Worm (Caenorhabditis elegans) whole organism, young adult: ENCODE results near the gene sknr-1.

Experiments used
- B0019.2 ChIP-seq: fragments of 200-800 bp; sonication (Bioruptor generic); conservative IDR thresholded peaks from 2 replicates; pipeline ENCODE4 v1.3.6; 2022; ENCODE audit warnings: missing genetic modification reagents, missing genetic modification characterization, missing compliant biosample characterization
- B0035.1 ChIP-seq: sonication (generic microtip); optimal IDR thresholded peaks from 2 replicates; lab custom pipeline; 2016; ENCODE audit warnings: missing genetic modification characterization, mild to moderate bottlenecking, missing compliant biosample characterization, missing genotype, missing genetic modification reagents
- B0261.1 ChIP-seq: sonication (generic microtip); optimal IDR thresholded peaks from 2 replicates; lab custom pipeline; 2016; ENCODE audit warnings: mild to moderate bottlenecking, missing genetic modification characterization, moderate library complexity, missing compliant biosample characterization
- D2030.7 ChIP-seq: fragments of 200-800 bp; sonication (Bioruptor generic); IDR thresholded peaks from 2 replicates; pipeline ENCODE4 v1.3.6; 2022; ENCODE audit warnings: missing genetic modification reagents, missing genetic modification characterization, missing compliant biosample characterization
- F10E7.11 ChIP-seq: sonication (generic microtip); optimal IDR thresholded peaks from 2 replicates; lab custom pipeline; 2017; ENCODE audit warnings: mild to moderate bottlenecking, missing genetic modification characterization, moderate library complexity, missing compliant biosample characterization
- F33H1.4 ChIP-seq: fragments of 200-800 bp; sonication (Bioruptor generic); IDR thresholded peaks from 2 replicates; pipeline ENCODE4 v1.3.6; 2022; ENCODE audit warnings: missing genetic modification reagents, missing genetic modification characterization, missing compliant biosample characterization
- F39B2.1 ChIP-seq: fragments of 200-800 bp; sonication (Bioruptor generic); IDR thresholded peaks from 2 replicates; pipeline ENCODE4 v1.3.6; 2022; ENCODE audit warnings: missing genetic modification reagents, missing genetic modification characterization, missing compliant biosample characterization
- K11D2.4 ChIP-seq: fragments of 200-800 bp; sonication (Bioruptor generic); IDR thresholded peaks from 2 replicates; pipeline ENCODE4 v1.3.6; 2022; ENCODE audit warnings: missing genetic modification reagents, missing genetic modification characterization, missing compliant biosample characterization
- K12H6.12 ChIP-seq: fragments of 200-800 bp; sonication (Bioruptor generic); optimal IDR thresholded peaks from 2 replicates; lab custom pipeline; 2018; ENCODE audit warnings: mild to moderate bottlenecking, missing genetic modification characterization, missing compliant biosample characterization
- T26A5.8 ChIP-seq: sonication (generic microtip); optimal IDR thresholded peaks from 2 replicates; lab custom pipeline; 2016; ENCODE audit warnings: missing genetic modification characterization, missing compliant biosample characterization
- Y53F4B.3 ChIP-seq: fragments of 200-800 bp; sonication (Bioruptor generic); IDR thresholded peaks from 2 replicates; pipeline ENCODE4 v1.3.6; 2022; ENCODE audit warnings: missing genetic modification reagents, missing genetic modification characterization, missing compliant biosample characterization
- Y95B8A.8 ChIP-seq: fragments of 200-800 bp; sonication (Bioruptor generic); IDR thresholded peaks from 2 replicates; pipeline ENCODE4 v1.3.6; 2022; ENCODE audit warnings: missing genetic modification reagents, missing genetic modification characterization, missing compliant biosample characterization
- aptf-2 ChIP-seq: fragments of 200-800 bp; sonication (Bioruptor generic); conservative IDR thresholded peaks from 2 replicates; pipeline ENCODE4 v1.3.6; 2022; ENCODE audit warnings: missing genetic modification reagents, missing genetic modification characterization, missing compliant biosample characterization
- athp-1 ChIP-seq: sonication (generic microtip); optimal IDR thresholded peaks from 2 replicates; lab custom pipeline; 2017; ENCODE audit warnings: mild to moderate bottlenecking, missing genetic modification characterization, missing compliant biosample characterization
- attf-3 ChIP-seq: fragments of 200-800 bp; sonication (Bioruptor generic); conservative IDR thresholded peaks from 2 replicates; pipeline ENCODE4 v1.3.6; 2022; ENCODE audit warnings: missing genetic modification reagents, missing genetic modification characterization, missing compliant biosample characterization
- bed-1 ChIP-seq: fragments of 200-800 bp; sonication (Bioruptor generic); IDR thresholded peaks from 2 replicates; pipeline ENCODE4 v1.3.6; 2022; ENCODE audit warnings: missing genetic modification reagents, missing genetic modification characterization, missing compliant biosample characterization
- ccch-3 ChIP-seq: fragments of 200-800 bp; sonication (Bioruptor generic); optimal IDR thresholded peaks from 2 replicates; lab custom pipeline; 2018; ENCODE audit warnings: mild to moderate bottlenecking, missing genetic modification characterization, missing compliant biosample characterization
- cebp-1 ChIP-seq, 2 experiments: fragments of 200-800 bp in 1 of 2; sonication (Bioruptor generic) in 1 of 2; sonication (generic microtip) in 1 of 2; IDR thresholded peaks in 1 of 2; optimal IDR thresholded peaks in 1 of 2; 2 replicates each; pipeline versions ENCODE4 v1.3.6 to Lab custom; 2017 to 2022; ENCODE audit warnings: missing compliant biosample characterization in 2 of 2, missing genetic modification characterization in 2 of 2, mild to moderate bottlenecking in 1 of 2, missing genetic modification reagents in 1 of 2, moderate library complexity in 1 of 2
- ceh-58 ChIP-seq: fragments of 200-800 bp; sonication (Bioruptor generic); IDR thresholded peaks from 2 replicates; pipeline ENCODE4 v1.3.6; 2022; ENCODE audit warnings: missing genetic modification characterization, missing compliant biosample characterization
- ceh-79 ChIP-seq: sonication (generic microtip); optimal IDR thresholded peaks from 2 replicates; lab custom pipeline; 2017; ENCODE audit warnings: mild to moderate bottlenecking, missing genetic modification characterization, missing compliant biosample characterization
- dpl-1 ChIP-seq: fragments of 150-350 bp; optimal IDR thresholded peaks from 2 replicates; lab custom pipeline; 2014; ENCODE audit warnings: missing biosample characterization, missing genetic modification reagents, missing genetic modification characterization
- efl-1 ChIP-seq: fragments of 150-350 bp; optimal IDR thresholded peaks from 2 replicates; lab custom pipeline; 2014; ENCODE audit warnings: missing biosample characterization, missing genetic modification reagents, missing genetic modification characterization
- egrh-3 ChIP-seq: fragments of 200-800 bp; sonication (Bioruptor generic); IDR thresholded peaks from 2 replicates; pipeline ENCODE4 v1.3.6; 2022; ENCODE audit warnings: missing genetic modification reagents, missing genetic modification characterization, missing compliant biosample characterization
- ekl-4 ChIP-seq: fragments of 200-800 bp; sonication (Bioruptor generic); IDR thresholded peaks from 2 replicates; pipeline ENCODE4 v1.3.6; 2022; ENCODE audit warnings: missing genetic modification reagents, missing genetic modification characterization, missing compliant biosample characterization
- hlh-12 ChIP-seq: sonication (generic microtip); optimal IDR thresholded peaks from 2 replicates; lab custom pipeline; 2016; ENCODE audit warnings: missing genetic modification characterization, missing compliant biosample characterization
- hmg-1.2 ChIP-seq: fragments of 200-800 bp; sonication (Bioruptor generic); IDR thresholded peaks from 2 replicates; pipeline ENCODE4 v1.3.6; 2022; ENCODE audit warnings: missing genetic modification reagents, missing genetic modification characterization, missing compliant biosample characterization
- hsf-1 ChIP-seq: fragments of 200-800 bp; sonication (Bioruptor generic); IDR thresholded peaks from 2 replicates; pipeline ENCODE4 v1.3.6; 2022; ENCODE audit warnings: missing genetic modification reagents, missing genetic modification characterization, missing compliant biosample characterization
- let-526 ChIP-seq: fragments of 200-800 bp; sonication (Bioruptor generic); IDR thresholded peaks from 2 replicates; pipeline ENCODE4 v1.3.6; 2022; ENCODE audit warnings: missing genetic modification reagents, missing genetic modification characterization, missing compliant biosample characterization
- let-607 ChIP-seq, 2 experiments: fragments of 200-800 bp in 1 of 2; sonication (Bioruptor generic) in 1 of 2; sonication (generic microtip) in 1 of 2; optimal IDR thresholded peaks; 2 replicates each; lab custom pipeline; 2016 to 2018; ENCODE audit warnings: mild to moderate bottlenecking in 2 of 2, missing compliant biosample characterization in 2 of 2, missing genetic modification characterization in 2 of 2, moderate library complexity in 2 of 2, missing genotype in 1 of 2
- lin-35 ChIP-seq, 3 experiments: fragments of 150-350 bp in 2 of 3; sonication (generic microtip) in 1 of 3; optimal IDR thresholded peaks; 2 replicates each; lab custom pipeline; 2014 to 2018; ENCODE audit warnings: missing biosample characterization in 3 of 3, missing genetic modification characterization in 3 of 3, missing genetic modification reagents in 3 of 3
- lin-40 ChIP-seq: sonication (generic microtip); optimal IDR thresholded peaks from 2 replicates; lab custom pipeline; 2016; ENCODE audit warnings: missing genetic modification characterization, mild to moderate bottlenecking, missing compliant biosample characterization, missing genotype, missing genetic modification reagents
- lsl-1 ChIP-seq: fragments of 200-800 bp; sonication (Bioruptor generic); optimal IDR thresholded peaks from 2 replicates; lab custom pipeline; 2018; ENCODE audit warnings: mild to moderate bottlenecking, missing genetic modification characterization, moderate library complexity, missing compliant biosample characterization
- madf-3 ChIP-seq: fragments of 200-800 bp; sonication (Bioruptor generic); IDR thresholded peaks from 2 replicates; pipeline ENCODE4 v1.3.6; 2022; ENCODE audit warnings: missing genetic modification reagents, missing genetic modification characterization, missing compliant biosample characterization
- madf-6 ChIP-seq: fragments of 200-800 bp; sonication (Bioruptor generic); IDR thresholded peaks from 2 replicates; pipeline ENCODE4 v1.3.6; 2022; ENCODE audit warnings: missing genetic modification reagents, missing genetic modification characterization, missing compliant biosample characterization
- madf-8 ChIP-seq: fragments of 200-800 bp; sonication (Bioruptor generic); conservative IDR thresholded peaks from 2 replicates; pipeline ENCODE4 v1.3.6; 2022; ENCODE audit warnings: missing genetic modification reagents, missing genetic modification characterization, missing compliant biosample characterization
- nhr-27 ChIP-seq: fragments of 200-800 bp; sonication (Bioruptor generic); optimal IDR thresholded peaks from 2 replicates; lab custom pipeline; 2018; ENCODE audit warnings: mild to moderate bottlenecking, missing genetic modification characterization, moderate library complexity, missing compliant biosample characterization
- pbrm-1 ChIP-seq: fragments of 200-800 bp; sonication (Bioruptor generic); IDR thresholded peaks from 2 replicates; pipeline ENCODE4 v1.3.6; 2022; ENCODE audit warnings: missing genetic modification reagents, missing genetic modification characterization, missing compliant biosample characterization
- rec-8 ChIP-seq, 2 experiments: sonication (generic microtip); optimal IDR thresholded peaks; 2 replicates each; lab custom pipeline; 2016; ENCODE audit warnings: mild to moderate bottlenecking in 2 of 2, missing genetic modification characterization in 2 of 2, missing genetic modification reagents in 2 of 2, missing genotype in 2 of 2, missing biosample characterization in 1 of 2, missing compliant biosample characterization in 1 of 2, moderate library complexity in 1 of 2
- snpc-3.4 ChIP-seq: sonication (generic microtip); optimal IDR thresholded peaks from 2 replicates; lab custom pipeline; 2017; ENCODE audit warnings: missing genetic modification characterization, mild to moderate bottlenecking, missing compliant biosample characterization, antibody characterized with exemption, moderate library complexity, missing genotype, missing genetic modification reagents
- snpc-4 ChIP-seq, 5 experiments: fragments of 150-350 bp in 1 of 5; sonication (generic microtip) in 4 of 5; optimal IDR thresholded peaks; 2 replicates each; lab custom pipeline; 2014 to 2018; ENCODE audit warnings: missing genetic modification characterization in 5 of 5, missing biosample characterization in 3 of 5, antibody characterized with exemption in 2 of 5, mild to moderate bottlenecking in 2 of 5, missing compliant biosample characterization in 2 of 5, missing genotype in 2 of 5, moderate library complexity in 2 of 5, missing genetic modification reagents in 1 of 5
- somi-1 ChIP-seq: fragments of 200-800 bp; sonication (Bioruptor generic); optimal IDR thresholded peaks from 2 replicates; lab custom pipeline; 2018; ENCODE audit warnings: mild to moderate bottlenecking, missing genetic modification characterization, missing compliant biosample characterization
- tlf-1 ChIP-seq: fragments of 200-800 bp; sonication (Bioruptor generic); optimal IDR thresholded peaks from 2 replicates; lab custom pipeline; 2018; ENCODE audit warnings: mild to moderate bottlenecking, missing genetic modification characterization, missing compliant biosample characterization
- zfh-2 ChIP-seq: fragments of 200-800 bp; sonication (Bioruptor generic); conservative IDR thresholded peaks from 2 replicates; pipeline ENCODE4 v1.3.6; 2022; ENCODE audit warnings: missing genetic modification reagents, missing genetic modification characterization, missing compliant biosample characterization
- ztf-25 ChIP-seq: fragments of 200-800 bp; sonication (Bioruptor generic); IDR thresholded peaks from 2 replicates; pipeline ENCODE4 v1.3.6; 2022; ENCODE audit warnings: missing genetic modification reagents, missing genetic modification characterization, missing compliant biosample characterization
- ztf-28 ChIP-seq: fragments of 200-800 bp; sonication (Bioruptor generic); IDR thresholded peaks from 2 replicates; pipeline ENCODE4 v1.3.6; 2022; ENCODE audit warnings: missing genetic modification reagents, missing genetic modification characterization, missing compliant biosample characterization
- ztf-3 ChIP-seq: fragments of 200-800 bp; sonication (Bioruptor generic); optimal IDR thresholded peaks from 2 replicates; lab custom pipeline; 2018; ENCODE audit warnings: mild to moderate bottlenecking, missing genetic modification characterization, missing compliant biosample characterization

The sknr-1 gene

DNA sequence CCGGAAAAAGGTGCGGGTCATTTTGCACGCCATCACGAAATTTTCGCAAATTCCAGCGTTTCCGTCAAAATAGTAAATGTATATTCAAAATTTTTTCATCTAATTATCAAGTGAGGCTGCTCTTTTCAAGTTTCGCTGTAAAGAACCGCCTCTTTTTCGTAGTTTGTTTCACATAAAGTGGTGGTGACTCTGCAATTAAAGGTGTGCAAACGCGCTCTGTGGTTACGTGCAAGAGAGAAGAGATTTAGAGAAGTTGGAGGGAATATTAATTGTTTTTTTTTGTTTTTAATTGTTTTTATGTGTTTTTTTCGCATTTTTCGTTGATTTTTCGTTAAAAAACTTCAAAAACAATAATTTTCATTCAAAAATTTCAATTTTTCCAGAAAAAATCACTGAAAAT lies 47.3 kb upstream of the sknr-1 start, which contains the start of gene W02G9.3 (continued):
- TF ChIP-seq ceh-79 (tag; lab: Kevin White, UChicago) (no peak), F39B2.1 (no peak), efl-1 (GFP tag; lab: Kevin White, UChicago) (peak; percentile 60), madf-3 (GFP tag; lab: Robert Waterston, UW) (0 out of 2 replicates have a peak, but pooled peaks have one; percentile 43), K12H6.12 (peak; percentile 48), lin-35 (GFP tag; optimal IDR thresholded peaks at IDR 0.05; lab: Kevin White, UChicago) (peak in 1 of 3 experiments; percentile 81), athp-1 (no peak), snpc-4 (GFP tag; optimal IDR thresholded peaks at IDR 0.05; lab: Kevin White, UChicago) (no peak), snpc-4 (tag; optimal IDR thresholded peaks at IDR 0.05; lab: Kevin White, UChicago) (peak; percentile 24 to 64 (median 44)), madf-6 (GFP tag; lab: Robert Waterston, UW) (peak; percentile 77), ceh-58 (GFP tag; lab: Robert Waterston, UW) (no peak), D2030.7 (peak; percentile 81), nhr-27 (no peak), T26A5.8 (no peak), tlf-1 (GFP tag; lab: Kevin White, UChicago) (no peak), ztf-28 (GFP tag; lab: Robert Waterston, UW) (no peak), dpl-1 (peak; percentile 57), B0035.1 (tag; lab: Kevin White, UChicago) (no peak), pbrm-1 (peak; percentile 68; the same call in 1 of the 2 replicates), lin-40 (tag; lab: Kevin White, UChicago) (peak; percentile 40), aptf-2 (GFP tag; lab: Robert Waterston, UW) (no peak), attf-3 (GFP tag; lab: Robert Waterston, UW) (peak; percentile 44; the same call in 1 of the 2 replicates), Y53F4B.3 (GFP tag; lab: Robert Waterston, UW) (no peak), snpc-3.4 (tag; lab: Kevin White, UChicago) (peak; percentile 63), madf-8 (GFP tag; lab: Robert Waterston, UW) (no peak), egrh-3 (GFP tag; lab: Robert Waterston, UW) (no peak), ztf-25 (GFP tag; lab: Robert Waterston, UW) (no peak), ekl-4 (no peak), F33H1.4 (GFP tag; lab: Robert Waterston, UW) (peak; percentile 46; the same call in 1 of the 2 replicates), rec-8 (tag; optimal IDR thresholded peaks at IDR 0.05; lab: Kevin White, UChicago) (no peak), Y95B8A.8 (GFP tag; lab: Robert Waterston, UW) (no peak), somi-1 (GFP tag; lab: Kevin White, UChicago) (no peak), B0261.1 (peak; percentile 25), hlh-12 (no peak), zfh-2 (no peak), hsf-1 (GFP tag; lab: Robert Waterston, UW) (no peak), ztf-3 (no peak), cebp-1 (GFP tag; IDR thresholded peaks at IDR 0.05; lab: Robert Waterston, UW) (no peak), cebp-1 (tag; optimal IDR thresholded peaks at IDR 0.05; lab: Kevin White, UChicago) (peak; percentile 41), F10E7.11 (tag; lab: Kevin White, UChicago) (no peak), let-607 (tag; optimal IDR thresholded peaks at IDR 0.05; lab: Kevin White, UChicago) (peak in 1 of 2 experiments; percentile 15), ccch-3 (GFP tag; lab: Kevin White, UChicago) (no peak), bed-1 (GFP tag; lab: Robert Waterston, UW) (no peak), K11D2.4 (peak; percentile 19; the same call in 1 of the 2 replicates), B0019.2 (GFP tag; lab: Robert Waterston, UW) (no peak), let-526 (GFP tag; lab: Robert Waterston, UW) (no peak), lsl-1 (GFP tag; lab: Kevin White, UChicago) (peak; percentile 58), hmg-1.2 (GFP tag; lab: Robert Waterston, UW) (peak; percentile 99)
